Fruit fly (Drosophila melanogaster): Measurements from ENCODE around the gene to.

Gene to

DNA sequence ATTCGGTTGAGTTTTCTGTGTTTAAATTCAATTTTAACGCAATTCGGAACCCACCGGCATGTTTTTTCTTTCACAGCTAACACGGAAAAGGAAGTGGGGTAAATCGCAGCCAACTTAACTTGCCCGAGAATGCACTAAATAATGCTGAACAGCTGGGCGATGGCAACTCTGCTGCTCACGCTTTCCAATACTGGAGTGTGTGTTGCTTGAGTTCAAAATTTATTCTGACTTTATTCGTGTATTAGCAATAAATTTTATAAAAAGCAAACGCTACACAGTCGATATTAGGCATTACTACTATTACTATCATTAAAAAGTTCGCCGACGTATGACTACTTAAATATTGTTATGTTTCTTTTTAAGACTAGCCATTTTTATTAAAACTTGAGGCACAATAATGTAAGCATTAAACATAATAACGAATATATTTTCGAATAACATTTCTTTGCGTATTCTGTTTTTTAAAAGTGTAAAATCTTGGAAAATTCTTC lies 7.4 kb downstream of the to start, which contains the start of the genes RpS27 and Nup37 (continued):
- peak; percentile 98 for TF ChIP-seq CG31441 (GFP tag; IDR thresholded peaks at IDR 0.05)
- TF ChIP-seq CG11696 (GFP tag; IDR thresholded peaks at IDR 0.05), result peak; percentile 84
- TF ChIP-seq Opbp (GFP tag; IDR thresholded peaks at IDR 0.05; ENCODE audit: partially characterized antibody), result peak; percentile 100
- peak; percentile 99 for TF ChIP-seq CG10267 (tag; optimal IDR thresholded peaks at IDR 0.05)
- peak; percentile 94 for TF ChIP-seq trem (tag; optimal IDR thresholded peaks at IDR 0.05)
- TF ChIP-seq MESR4 (GFP tag; optimal IDR thresholded peaks at IDR 0.05), result peak; percentile 99
- TF ChIP-seq CG12391 (tag; optimal IDR thresholded peaks at IDR 0.05), result peak; percentile 97
- TF ChIP-seq Mad (GFP tag; optimal IDR thresholded peaks at IDR 0.05), result peak; percentile 99

DNA sequence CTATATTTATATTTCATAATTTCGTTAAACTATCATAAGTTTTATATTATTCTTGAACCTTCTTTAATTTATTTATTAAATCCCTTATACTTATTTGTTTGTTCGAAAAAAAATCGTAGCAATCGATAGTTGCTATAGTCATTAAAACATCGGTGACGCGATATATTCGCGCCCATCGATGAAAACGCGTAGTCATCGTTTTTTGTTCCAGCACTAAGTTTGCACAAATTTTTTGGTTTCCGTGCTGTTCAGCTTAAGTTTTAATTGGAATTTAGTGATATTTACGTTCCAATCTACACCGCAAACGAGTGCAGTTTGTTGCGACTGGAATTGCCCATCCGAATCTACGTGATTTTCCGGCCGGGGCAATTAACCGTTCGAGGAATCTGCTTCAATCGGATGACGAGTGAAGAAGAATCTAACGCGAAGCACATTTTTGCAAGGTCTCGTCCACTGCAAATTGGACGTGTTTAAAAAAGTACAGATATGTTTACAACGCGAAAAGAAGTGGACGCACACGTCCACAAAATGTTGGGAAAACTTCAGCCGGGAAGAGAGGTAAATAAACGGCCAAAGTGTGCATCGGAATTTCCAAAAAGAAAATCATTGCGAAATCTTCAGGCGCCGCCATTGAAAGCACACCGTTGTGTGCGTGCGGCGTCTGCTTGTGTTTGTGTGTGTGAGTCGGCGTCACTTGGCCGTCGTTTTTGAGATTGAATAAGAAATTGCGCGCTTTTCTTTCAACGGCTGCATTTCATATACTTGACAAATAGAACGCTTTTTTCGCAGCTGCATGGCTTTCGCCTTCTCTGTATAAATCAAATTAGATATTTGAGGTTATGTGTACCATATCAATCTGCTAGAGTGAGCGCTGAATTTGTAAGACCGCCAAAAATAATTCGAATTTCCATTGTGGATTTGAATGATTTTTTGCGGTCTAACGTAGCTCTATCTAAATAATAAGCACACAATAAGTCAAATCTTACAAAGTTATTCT lies 9.5 kb downstream of the to start, which contains the start of gene Nup358:
Gene Nup358 (plus strand): TSS at position 204 of the 997 bp plus-strand sequence.
- no peak for TF ChIP-seq ash1 (GFP tag; optimal IDR thresholded peaks at IDR 0.05)
- TF ChIP-seq CG3065 (GFP tag; optimal IDR thresholded peaks at IDR 0.05), result no peak
- TF ChIP-seq CG7745 (tag; optimal IDR thresholded peaks at IDR 0.05), result no peak
- TF ChIP-seq CG10959 (GFP tag; IDR thresholded peaks at IDR 0.05), result no peak
- TF ChIP-seq hb (GFP tag; IDR thresholded peaks at IDR 0.05; ENCODE audit: partially characterized antibody), result peak; percentile 99
- no peak for TF ChIP-seq NC2β (GFP tag; optimal IDR thresholded peaks at IDR 0.05)
- no peak for TF ChIP-seq Spps (tag; optimal IDR thresholded peaks at IDR 0.05)
- no peak for TF ChIP-seq CG11456 (GFP tag; IDR thresholded peaks at IDR 0.05)
- no peak for TF ChIP-seq Hand (GFP tag; optimal IDR thresholded peaks at IDR 0.05)
- no peak for TF ChIP-seq D19A (tag; optimal IDR thresholded peaks at IDR 0.05)
- TF ChIP-seq CG34422 (GFP tag; IDR thresholded peaks at IDR 0.05), result peak; percentile 79; the same call in 2 of the 3 replicates
- TF ChIP-seq z (GFP tag; IDR thresholded peaks at IDR 0.05), result no peak
- TF ChIP-seq sens (GFP tag), result no peak
- TF ChIP-seq run (tag; optimal IDR thresholded peaks at IDR 0.05), result no peak
- TF ChIP-seq nom (GFP tag; optimal IDR thresholded peaks at IDR 0.05), result no peak
- TF ChIP-seq CG2202 (tag; optimal IDR thresholded peaks at IDR 0.05), result no peak
- TF ChIP-seq mirr (GFP tag; optimal IDR thresholded peaks at IDR 0.05), result no peak
- TF ChIP-seq bbx (GFP tag; IDR thresholded peaks at IDR 0.05; ENCODE audit: partially characterized antibody), result peak; percentile 99
- TF ChIP-seq wek (GFP tag; optimal IDR thresholded peaks at IDR 0.05), result no peak
- no peak for TF ChIP-seq CG31224 (GFP tag; IDR thresholded peaks at IDR 0.05)
- TF ChIP-seq lilli (GFP tag; optimal IDR thresholded peaks at IDR 0.05), result no peak
- TF ChIP-seq ro (GFP tag; IDR thresholded peaks at IDR 0.05), result no peak
- peak; percentile 97 for TF ChIP-seq CG7963 (GFP tag; IDR thresholded peaks at IDR 0.05; ENCODE audit: partially characterized antibody)
- TF ChIP-seq Dad (GFP tag; optimal IDR thresholded peaks at IDR 0.05), result no peak
- TF ChIP-seq CG9817 (tag; optimal IDR thresholded peaks at IDR 0.05), result no peak
- no peak for TF ChIP-seq danr (GFP tag; IDR thresholded peaks at IDR 0.05)
- TF ChIP-seq CG4404 (GFP tag; IDR thresholded peaks at IDR 0.05), result no peak
- TF ChIP-seq Kr (GFP tag; optimal IDR thresholded peaks at IDR 0.05), result no peak
- TF ChIP-seq CG32772 (GFP tag; IDR thresholded peaks at IDR 0.05), result no peak
- no peak for TF ChIP-seq dpn (GFP tag; optimal IDR thresholded peaks at IDR 0.05)
- no peak for TF ChIP-seq CG11723 (GFP tag; optimal IDR thresholded peaks at IDR 0.05)
- no peak for TF ChIP-seq zf30C (GFP tag; optimal IDR thresholded peaks at IDR 0.05)
- TF ChIP-seq CG16815 (GFP tag; optimal IDR thresholded peaks at IDR 0.05), result no peak
- TF ChIP-seq klu (GFP tag; IDR thresholded peaks at IDR 0.05), result no peak
- TF ChIP-seq Doc2 (GFP tag; IDR thresholded peaks at IDR 0.05), result no peak
- no peak for TF ChIP-seq CG7271 (tag; optimal IDR thresholded peaks at IDR 0.05)
- peak; percentile 76 for TF ChIP-seq CG2116 (GFP tag; optimal IDR thresholded peaks at IDR 0.05)
- TF ChIP-seq CG9797 (GFP tag; optimal IDR thresholded peaks at IDR 0.05), result peak; percentile 8
- 0 out of 2 replicates have a peak, but pooled peaks have one; percentile 19 for TF ChIP-seq E2f1 (GFP tag; IDR thresholded peaks at IDR 0.05)

All from whole organism, embryonic.